Worm (Caenorhabditis elegans): Measurements from ENCODE around the gene amph-1.

amph-1 gene

DNA sequence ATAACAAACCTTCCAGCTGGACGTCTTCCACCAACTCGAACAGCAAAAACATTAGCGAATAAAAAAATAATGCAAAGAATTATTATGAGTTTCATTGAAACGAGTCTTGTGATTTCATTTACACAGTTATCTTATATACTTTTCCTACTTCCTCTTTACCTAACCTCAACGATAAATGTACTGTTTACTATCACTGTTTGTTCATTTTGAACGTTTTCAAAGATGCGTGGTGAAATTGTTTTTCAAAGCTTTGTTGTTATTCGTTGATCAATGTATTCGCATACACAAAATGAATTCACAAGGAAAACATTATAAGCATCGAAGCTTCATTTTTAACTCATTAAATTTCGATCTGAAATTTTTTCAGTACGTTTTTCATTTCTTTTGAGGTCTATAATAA, 25.4 kb downstream of the amph-1 start, which contains the start of gene W09C2.7:
W09C2.7 (minus strand) TSS at position 101 of the 400 bp plus-strand sequence.
- TF ChIP-seq nhr-77 (tag; optimal IDR thresholded peaks at IDR 0.05) (no peak), lsy-12 (tag; optimal IDR thresholded peaks at IDR 0.05) (no peak), nhr-23 (tag; optimal IDR thresholded peaks at IDR 0.05) (no peak), daf-12 (tag; optimal IDR thresholded peaks at IDR 0.05) (no peak), mml-1 (tag; optimal IDR thresholded peaks at IDR 0.05) (no peak), egl-5 (tag; optimal IDR thresholded peaks at IDR 0.05) (no peak), egl-27 (tag; optimal IDR thresholded peaks at IDR 0.05) (no peak), tbx-2 (tag; optimal IDR thresholded peaks at IDR 0.05) (no peak), ama-1 (optimal IDR thresholded peaks at IDR 0.05) (no peak), R02D3.7 (tag; optimal IDR thresholded peaks at IDR 0.05) (no peak), ceh-9 (tag; optimal IDR thresholded peaks at IDR 0.05) (no peak)

ce11 chrIV:9618836-9619235, 28.8 kb downstream of the amph-1 start:
- TF ChIP-seq unc-39 (tag; optimal IDR thresholded peaks at IDR 0.05) (no peak), zag-1 (tag; optimal IDR thresholded peaks at IDR 0.05) (no peak), sea-2 (GFP tag; optimal IDR thresholded peaks at IDR 0.05) (no peak), elt-1 (tag; optimal IDR thresholded peaks at IDR 0.05) (peak; percentile 92), ama-1 (optimal IDR thresholded peaks at IDR 0.05) (no peak), eor-1 (tag; optimal IDR thresholded peaks at IDR 0.05) (no peak), ztf-4 (tag; optimal IDR thresholded peaks at IDR 0.05) (no peak)

ce11 chrIV:9618015-9618414, 29.7 kb downstream of the amph-1 start:
- TF ChIP-seq ZK546.5 (tag; optimal IDR thresholded peaks at IDR 0.05) (no peak), elt-1 (tag; optimal IDR thresholded peaks at IDR 0.05) (peak; percentile 99), nhr-25 (tag; optimal IDR thresholded peaks at IDR 0.05) (peak; percentile 61), nhr-23 (tag; optimal IDR thresholded peaks at IDR 0.05) (peak; percentile 9)

DNA sequence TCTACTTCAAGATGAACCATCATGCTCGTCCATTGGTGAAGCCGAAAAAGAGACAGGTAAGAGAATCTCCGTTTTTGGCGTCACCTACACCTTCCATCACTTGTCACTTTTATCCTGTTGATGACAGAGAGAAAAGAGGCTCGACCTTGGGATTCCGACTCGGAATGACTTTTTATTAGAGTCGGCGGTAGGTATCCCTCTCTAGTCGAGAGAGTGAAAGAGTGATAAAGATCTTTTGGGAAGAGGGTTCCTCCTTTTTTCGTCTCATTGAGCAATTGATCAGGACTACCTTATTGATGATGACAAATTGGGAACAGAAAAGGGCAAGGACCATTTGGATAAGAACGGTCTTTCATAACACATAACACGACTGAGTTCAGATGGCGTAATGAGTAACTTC, 30.3 kb downstream of the amph-1 start:
- TF ChIP-seq R02D3.7 (tag; optimal IDR thresholded peaks at IDR 0.05) (no peak), elt-1 (tag; optimal IDR thresholded peaks at IDR 0.05) (peak; percentile 96), nhr-28 (tag; optimal IDR thresholded peaks at IDR 0.05) (no peak)

DNA sequence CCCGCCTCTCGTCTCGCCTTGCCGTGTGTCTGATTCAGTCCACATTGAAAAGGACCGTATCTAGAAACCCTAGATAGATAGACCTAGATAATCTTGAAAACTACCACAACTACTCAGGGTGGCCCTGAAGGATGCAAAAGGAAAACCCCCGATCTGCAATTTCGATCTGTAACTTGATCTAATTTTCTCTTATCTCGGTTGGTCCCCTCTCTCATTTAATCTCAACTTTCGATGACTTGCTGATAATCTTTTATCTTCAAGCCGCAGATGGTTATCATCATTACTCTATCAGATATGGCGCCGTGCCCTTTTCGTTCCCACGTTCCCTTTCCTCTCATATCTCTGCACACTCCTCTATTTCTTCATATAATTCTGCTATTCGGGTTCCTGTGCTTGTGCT, 32.2 kb downstream of the amph-1 start:
- TF ChIP-seq elt-1 (tag; optimal IDR thresholded peaks at IDR 0.05) = peak; percentile 100
- TF ChIP-seq nhr-77 (tag; optimal IDR thresholded peaks at IDR 0.05) = no peak
- peak; percentile 47 for TF ChIP-seq ceh-16 (tag; optimal IDR thresholded peaks at IDR 0.05)
- peak; percentile 86 for TF ChIP-seq nhr-23 (tag; optimal IDR thresholded peaks at IDR 0.05)
- no peak for TF ChIP-seq nhr-76 (tag; optimal IDR thresholded peaks at IDR 0.05)
- peak; percentile 67 for TF ChIP-seq nhr-25 (tag; optimal IDR thresholded peaks at IDR 0.05)
- TF ChIP-seq lsy-12 (tag; optimal IDR thresholded peaks at IDR 0.05) = peak; percentile 23

DNA sequence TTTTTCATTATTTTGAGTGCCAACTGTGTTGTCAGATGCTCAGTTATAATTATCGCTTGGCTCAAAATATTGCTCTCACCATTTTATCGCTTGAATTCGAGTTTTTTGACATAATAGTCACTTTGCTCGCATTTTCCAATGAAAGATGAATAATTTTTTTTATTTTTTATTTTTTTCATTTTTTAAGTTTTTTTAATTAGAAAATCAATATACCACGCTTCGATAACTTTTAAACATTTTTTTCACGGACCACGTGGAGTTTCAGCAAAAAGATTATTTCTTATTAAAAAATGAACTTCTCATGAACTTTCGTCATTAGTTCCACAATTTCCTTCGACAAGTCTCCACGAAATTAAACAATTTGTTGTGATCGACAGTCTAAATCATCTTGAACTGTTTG, 33.0 kb downstream of the amph-1 start, which contains the start of gene elt-1:
elt-1 (plus strand) TSS at position 301 of the 400 bp plus-strand sequence.
- TF ChIP-seq lsy-12 (tag; optimal IDR thresholded peaks at IDR 0.05) (no peak), nhr-28 (tag; optimal IDR thresholded peaks at IDR 0.05) (no peak), nhr-11 (tag; optimal IDR thresholded peaks at IDR 0.05) (no peak), ztf-4 (tag; optimal IDR thresholded peaks at IDR 0.05) (no peak), aly-2 (tag; optimal IDR thresholded peaks at IDR 0.05) (no peak), nhr-67 (tag; optimal IDR thresholded peaks at IDR 0.05) (no peak), nhr-23 (tag; optimal IDR thresholded peaks at IDR 0.05) (no peak), pha-4 (tag; optimal IDR thresholded peaks at IDR 0.05) (no peak), nhr-25 (tag; optimal IDR thresholded peaks at IDR 0.05) (no peak), hmg-11 (tag; optimal IDR thresholded peaks at IDR 0.05) (no peak), daf-12 (tag; optimal IDR thresholded peaks at IDR 0.05) (no peak), nhr-43 (tag; optimal IDR thresholded peaks at IDR 0.05; ENCODE audit: poor library complexity, severe bottlenecking) (no peak), jun-1 (tag; optimal IDR thresholded peaks at IDR 0.05) (no peak), elt-1 (tag; optimal IDR thresholded peaks at IDR 0.05) (no peak), ceh-9 (tag; optimal IDR thresholded peaks at IDR 0.05) (no peak), nfya-1 (tag; optimal IDR thresholded peaks at IDR 0.05; ENCODE audit: insufficient read depth) (no peak), ceh-82 (tag; optimal IDR thresholded peaks at IDR 0.05) (no peak), lin-39 (tag; optimal IDR thresholded peaks at IDR 0.05) (no peak), ceh-16 (tag; optimal IDR thresholded peaks at IDR 0.05) (no peak)

Data from whole organism, L3 larva.